Fruit fly (Drosophila melanogaster): ENCODE measurements around the gene eff.

- TF ChIP-seq CG18476 (GFP tag; optimal IDR thresholded peaks at IDR 0.05) (no peak), Scr (GFP tag; IDR thresholded peaks at IDR 0.05; ENCODE audit: partially characterized antibody) (no peak), ttk (GFP tag; IDR thresholded peaks at IDR 0.05) (no peak), pros (GFP tag; optimal IDR thresholded peaks at IDR 0.05) (no peak), CG15269 (tag; optimal IDR thresholded peaks at IDR 0.05) (no peak), CG8281 (tag; optimal IDR thresholded peaks at IDR 0.05) (no peak)
These were observed 21.7 kb downstream of the eff start for dm6 chr3R:14719380-14719779.

Data from whole organism, embryonic.